Fruit fly (Drosophila melanogaster): ENCODE data around the gene CG11357.

- no peak for TF ChIP-seq CG9797 (GFP tag; optimal IDR thresholded peaks at IDR 0.05)
- TF ChIP-seq CG6254 (GFP tag; optimal IDR thresholded peaks at IDR 0.05), result no peak
- no peak for TF ChIP-seq CG9932 (GFP tag; IDR thresholded peaks at IDR 0.05)
- TF ChIP-seq CG17361 (GFP tag; IDR thresholded peaks at IDR 0.05), result no peak
- no peak for TF ChIP-seq CG17359 (tag; optimal IDR thresholded peaks at IDR 0.05)
- no peak for TF ChIP-seq NK7.1 (GFP tag; optimal IDR thresholded peaks at IDR 0.05)
- no peak for TF ChIP-seq CG2202 (tag; optimal IDR thresholded peaks at IDR 0.05)
- no peak for TF ChIP-seq BtbVII (GFP tag; optimal IDR thresholded peaks at IDR 0.05)
- TF ChIP-seq onecut (GFP tag; IDR thresholded peaks at IDR 0.05), result no peak
- no peak for TF ChIP-seq bigmax (GFP tag; optimal IDR thresholded peaks at IDR 0.05)
- TF ChIP-seq D (optimal IDR thresholded peaks at IDR 0.05), result no peak
- TF ChIP-seq D (GFP tag; optimal IDR thresholded peaks at IDR 0.05), result no peak
These were observed 15.0 kb downstream of the CG11357 start for dm6 chr3L:4556831-4557355.

All from whole organism, embryonic.